Worm (Caenorhabditis elegans) whole organism, late embryonic: ENCODE measurements around the gene trx-1.

Experiments used
- ceh-22 ChIP-seq: sonication (generic microtip); optimal IDR thresholded peaks from 2 replicates; lab custom pipeline; 2017; ENCODE audit warnings: missing biosample characterization, missing genetic modification characterization
- elt-2 ChIP-seq: sonication (generic microtip); optimal IDR thresholded peaks from 2 replicates; lab custom pipeline; 2016; ENCODE audit warnings: missing genetic modification reagents, missing genetic modification characterization, missing compliant biosample characterization
- elt-4 ChIP-seq: sonication (generic microtip); optimal IDR thresholded peaks from 2 replicates; lab custom pipeline; 2016; ENCODE audit warnings: missing genetic modification characterization, missing compliant biosample characterization
- nfya-1 ChIP-seq: sonication (generic microtip); optimal IDR thresholded peaks from 2 replicates; lab custom pipeline; 2017; ENCODE audit warnings: missing genetic modification characterization, mild to moderate bottlenecking, missing compliant biosample characterization, antibody characterized with exemption, moderate library complexity
- nhr-11 ChIP-seq: fragments of 150-350 bp; optimal IDR thresholded peaks from 2 replicates; lab custom pipeline; 2014; ENCODE audit warnings: missing biosample characterization, missing genetic modification characterization
- pha-4 ChIP-seq: fragments of 150-350 bp; optimal IDR thresholded peaks from 2 replicates; lab custom pipeline; 2018; ENCODE audit warnings: missing biosample characterization, missing genetic modification reagents, missing genetic modification characterization
- pqm-1 ChIP-seq: sonication (generic microtip); optimal IDR thresholded peaks from 2 replicates; lab custom pipeline; 2016; ENCODE audit warnings: missing genetic modification characterization, missing compliant biosample characterization
- pros-1 ChIP-seq: fragments of 150-350 bp; optimal IDR thresholded peaks from 2 replicates; lab custom pipeline; 2014; ENCODE audit warnings: missing biosample characterization, missing genetic modification reagents, missing genetic modification characterization

ce11 chrII:7795299-7795698 lies 41.9 kb upstream of the trx-1 start:
- TF ChIP-seq elt-4 (tag; lab: Kevin White, UChicago): no peak
- no peak for TF ChIP-seq nfya-1 (tag; lab: Kevin White, UChicago)
- TF ChIP-seq pha-4 (tag; lab: Kevin White, UChicago): no peak
- TF ChIP-seq ceh-22 (tag; lab: Kevin White, UChicago): no peak
- TF ChIP-seq pros-1 (tag; lab: Kevin White, UChicago): no peak
- TF ChIP-seq pqm-1: no peak
- TF ChIP-seq nhr-11 (tag; lab: Kevin White, UChicago): no peak
- no peak for TF ChIP-seq elt-2 (tag; lab: Kevin White, UChicago)
